Fruit fly (Drosophila melanogaster): Measurements from ENCODE around the gene Cox11.

The Cox11 gene

dm6 chr2L:5523848-5524473 lies 2.8 kb upstream of the Cox11 start, which contains the start of the genes Vps52 and Elp4 (continued):
- TF ChIP-seq caup (GFP tag; optimal IDR thresholded peaks at IDR 0.05; ENCODE audit: severe bottlenecking), result no peak
- TF ChIP-seq Pdp1 (GFP tag; optimal IDR thresholded peaks at IDR 0.05), result peak; percentile 52 to 68
- TF ChIP-seq Gug (GFP tag; IDR thresholded peaks at IDR 0.05), result no peak
- peak; percentile 61 for TF ChIP-seq CG8388 (GFP tag; optimal IDR thresholded peaks at IDR 0.05)
- no peak for TF ChIP-seq pita (GFP tag; optimal IDR thresholded peaks at IDR 0.05)
- TF ChIP-seq Meics (GFP tag; optimal IDR thresholded peaks at IDR 0.05), result peak; percentile 77
- peak; percentile 37; the same call in 1 of the 2 replicates for TF ChIP-seq ato (GFP tag; IDR thresholded peaks at IDR 0.05; ENCODE audit: partially characterized antibody)
- peak; percentile 35 for TF ChIP-seq crc (GFP tag; optimal IDR thresholded peaks at IDR 0.05)
- TF ChIP-seq Camta (GFP tag; optimal IDR thresholded peaks at IDR 0.05), result peak; percentile 51
- peak; percentile 54 for TF ChIP-seq CG4820 (GFP tag; optimal IDR thresholded peaks at IDR 0.05)
- TF ChIP-seq nerfin-1 (tag; optimal IDR thresholded peaks at IDR 0.05), result peak; percentile 68
- peak; percentile 19 for TF ChIP-seq her (GFP tag; optimal IDR thresholded peaks at IDR 0.05)
- peak; percentile 71 for TF ChIP-seq bcd (GFP tag; optimal IDR thresholded peaks at IDR 0.05)
- peak; percentile 75 for TF ChIP-seq pho (GFP tag; optimal IDR thresholded peaks at IDR 0.05)
- no peak for TF ChIP-seq odd (GFP tag; optimal IDR thresholded peaks at IDR 0.05)
- TF ChIP-seq al (GFP tag; IDR thresholded peaks at IDR 0.05), result peak; percentile 53
- TF ChIP-seq mam (GFP tag; optimal IDR thresholded peaks at IDR 0.05), result peak; percentile 58
- TF ChIP-seq Med (GFP tag), result peak; percentile 86
- TF ChIP-seq nmo (GFP tag; optimal IDR thresholded peaks at IDR 0.05), result peak; percentile 89
- TF ChIP-seq gt (GFP tag; IDR thresholded peaks at IDR 0.05), result no peak
- no peak for TF ChIP-seq Vsx1 (GFP tag; optimal IDR thresholded peaks at IDR 0.05)
- TF ChIP-seq CG17186 (GFP tag; optimal IDR thresholded peaks at IDR 0.05), result peak; percentile 27
- peak; percentile 68 for TF ChIP-seq CG34224 (GFP tag; IDR thresholded peaks at IDR 0.05; ENCODE audit: partially characterized antibody)
- peak; percentile 69 for TF ChIP-seq CG15601 (tag; optimal IDR thresholded peaks at IDR 0.05)
- no peak for TF ChIP-seq crol (GFP tag; IDR thresholded peaks at IDR 0.05)
- TF ChIP-seq ind (GFP tag; optimal IDR thresholded peaks at IDR 0.05), result peak; percentile 78
- TF ChIP-seq phol (tag; optimal IDR thresholded peaks at IDR 0.05), result peak; percentile 85
- peak; percentile 71 for TF ChIP-seq CG12942 (GFP tag; optimal IDR thresholded peaks at IDR 0.05)
- TF ChIP-seq grn (GFP tag; optimal IDR thresholded peaks at IDR 0.05), result no peak
- peak; percentile 70; the same call in 2 of the 3 replicates for TF ChIP-seq Dbx (GFP tag; IDR thresholded peaks at IDR 0.05)
- TF ChIP-seq oc (tag; optimal IDR thresholded peaks at IDR 0.05), result peak; percentile 53
- no peak for TF ChIP-seq Bdp1 (GFP tag; optimal IDR thresholded peaks at IDR 0.05)
- peak; percentile 58; the same call in 1 of the 2 replicates for TF ChIP-seq klu (GFP tag; IDR thresholded peaks at IDR 0.05)
- TF ChIP-seq disco-r (GFP tag; optimal IDR thresholded peaks at IDR 0.05), result no peak
- TF ChIP-seq CG10147 (GFP tag; optimal IDR thresholded peaks at IDR 0.05), result peak; percentile 83
- no peak for TF ChIP-seq CG43689 (GFP tag; IDR thresholded peaks at IDR 0.05)
- TF ChIP-seq wek (GFP tag; optimal IDR thresholded peaks at IDR 0.05), result peak; percentile 69
- TF ChIP-seq CG12104 (GFP tag; optimal IDR thresholded peaks at IDR 0.05), result peak; percentile 89
- TF ChIP-seq fd3F (GFP tag; optimal IDR thresholded peaks at IDR 0.05), result peak; percentile 78
- TF ChIP-seq CG4617 (GFP tag; optimal IDR thresholded peaks at IDR 0.05; ENCODE audit: borderline replicate concordance), result peak; percentile 24
- TF ChIP-seq Dfd (GFP tag; optimal IDR thresholded peaks at IDR 0.05), result no peak
- no peak for TF ChIP-seq nau (GFP tag; optimal IDR thresholded peaks at IDR 0.05)
- no peak for TF ChIP-seq HmgD (GFP tag; optimal IDR thresholded peaks at IDR 0.05)
- peak; percentile 65; the same call in 1 of the 3 replicates for TF ChIP-seq CG34422 (GFP tag; IDR thresholded peaks at IDR 0.05)
- TF ChIP-seq CG5245 (GFP tag; optimal IDR thresholded peaks at IDR 0.05), result peak; percentile 48
- TF ChIP-seq CG9876 (GFP tag; optimal IDR thresholded peaks at IDR 0.05), result peak; percentile 32
- TF ChIP-seq CG11398 (GFP tag; optimal IDR thresholded peaks at IDR 0.05), result no peak
- no peak for TF ChIP-seq usp (GFP tag; optimal IDR thresholded peaks at IDR 0.05)
- peak; percentile 19 for TF ChIP-seq CG3995 (GFP tag; optimal IDR thresholded peaks at IDR 0.05)
- no peak for TF ChIP-seq E2f2 (GFP tag; IDR thresholded peaks at IDR 0.05)

Measured in whole organism, embryonic.